Worm (Caenorhabditis elegans): ENCODE measurements around the gene scl-10.

Gene scl-10

DNA sequence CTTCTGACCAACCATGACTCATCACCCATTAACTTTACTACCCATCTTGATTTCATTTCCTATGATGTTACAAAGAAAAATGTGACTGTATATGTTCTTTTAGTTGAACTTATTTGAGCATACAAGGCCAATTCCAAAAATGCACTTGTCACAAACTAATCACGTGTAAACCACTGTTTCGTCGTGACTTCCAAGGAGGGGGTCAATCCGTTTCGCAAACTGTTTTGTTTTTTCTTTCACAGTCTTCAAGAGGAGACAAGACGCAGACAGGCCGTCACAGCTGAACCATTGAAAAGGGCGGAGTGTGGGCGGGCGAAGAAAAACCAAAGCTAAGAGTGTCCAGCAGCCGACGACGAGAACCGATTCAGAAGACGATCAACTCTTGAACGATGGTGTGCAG is 30.9 kb downstream of the scl-10 start, which contains the start of gene C39E9.8 (continued):
- TF ChIP-seq elt-3 (tag; optimal IDR thresholded peaks at IDR 0.05), result no peak
- no peak for TF ChIP-seq snpc-4 (tag; optimal IDR thresholded peaks at IDR 0.05)
- TF ChIP-seq nhr-10 (tag; optimal IDR thresholded peaks at IDR 0.05), result no peak
- TF ChIP-seq lin-13 (GFP tag; optimal IDR thresholded peaks at IDR 0.05), result no peak
- TF ChIP-seq mab-5 (tag; optimal IDR thresholded peaks at IDR 0.05), result no peak
- peak; percentile 74 for TF ChIP-seq sma-9 (GFP tag; optimal IDR thresholded peaks at IDR 0.05)
- TF ChIP-seq sma-9 (tag; optimal IDR thresholded peaks at IDR 0.05), result peak; percentile 1
- TF ChIP-seq nhr-6 (tag; optimal IDR thresholded peaks at IDR 0.05), result peak; percentile 14
- TF ChIP-seq C34F6.9 (tag; optimal IDR thresholded peaks at IDR 0.05), result no peak
- TF ChIP-seq unc-62 (GFP tag; optimal IDR thresholded peaks at IDR 0.05), result no peak
- peak; percentile 52 for TF ChIP-seq nhr-21 (tag; optimal IDR thresholded peaks at IDR 0.05)
- no peak for TF ChIP-seq ceh-16 (tag; optimal IDR thresholded peaks at IDR 0.05)
- TF ChIP-seq Y55F3AM.14 (GFP tag; optimal IDR thresholded peaks at IDR 0.05), result peak; percentile 23
- TF ChIP-seq sma-3 (GFP tag; optimal IDR thresholded peaks at IDR 0.05), result peak; percentile 77
- TF ChIP-seq nhr-11 (tag; optimal IDR thresholded peaks at IDR 0.05), result no peak
- no peak for TF ChIP-seq ztf-11 (tag; optimal IDR thresholded peaks at IDR 0.05)
- TF ChIP-seq fos-1 (tag; optimal IDR thresholded peaks at IDR 0.05), result peak; percentile 41
- TF ChIP-seq ZK546.5 (tag; optimal IDR thresholded peaks at IDR 0.05), result no peak
- no peak for TF ChIP-seq ama-1 (optimal IDR thresholded peaks at IDR 0.05)
- no peak for TF ChIP-seq lin-11 (tag; optimal IDR thresholded peaks at IDR 0.05)
- TF ChIP-seq aly-2 (tag; optimal IDR thresholded peaks at IDR 0.05), result no peak
- TF ChIP-seq sem-4 (tag; optimal IDR thresholded peaks at IDR 0.05), result no peak

DNA sequence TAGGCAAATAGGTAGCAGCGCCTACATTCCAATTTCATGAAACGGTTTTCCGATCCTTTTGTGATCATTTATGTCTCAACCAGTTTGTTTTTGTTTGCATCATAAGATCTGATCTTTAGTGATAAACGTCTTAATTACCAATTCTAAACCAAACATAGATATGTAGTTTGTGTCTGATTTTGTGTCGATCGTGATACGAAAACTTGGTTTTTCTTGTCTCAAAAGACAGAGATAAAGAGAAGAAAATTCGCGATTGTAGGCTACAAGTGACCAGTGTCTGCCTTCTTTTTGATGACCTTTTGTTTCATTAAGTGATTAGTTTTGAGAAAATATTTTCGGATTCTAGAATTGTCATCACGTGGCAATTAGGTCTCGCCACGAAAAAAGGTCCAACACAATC is 31.9 kb downstream of the scl-10 start:
- peak; percentile 66 for TF ChIP-seq nhr-25 (tag; optimal IDR thresholded peaks at IDR 0.05)
- TF ChIP-seq peb-1 (tag; optimal IDR thresholded peaks at IDR 0.05), result no peak
- TF ChIP-seq sma-3 (GFP tag; optimal IDR thresholded peaks at IDR 0.05), result peak; percentile 36
- TF ChIP-seq ztf-4 (tag; optimal IDR thresholded peaks at IDR 0.05), result no peak
- peak; percentile 35 for TF ChIP-seq nhr-11 (tag; optimal IDR thresholded peaks at IDR 0.05)
- no peak for TF ChIP-seq blmp-1 (tag; optimal IDR thresholded peaks at IDR 0.05; ENCODE audit: insufficient read depth)
- TF ChIP-seq unc-39 (tag; optimal IDR thresholded peaks at IDR 0.05), result no peak
- TF ChIP-seq nhr-129 (tag; optimal IDR thresholded peaks at IDR 0.05), result peak; percentile 98
- no peak for TF ChIP-seq unc-62 (GFP tag; optimal IDR thresholded peaks at IDR 0.05)
- no peak for TF ChIP-seq skn-1 (tag; optimal IDR thresholded peaks at IDR 0.05)
- TF ChIP-seq gmeb-1 (tag; optimal IDR thresholded peaks at IDR 0.05), result no peak
- TF ChIP-seq Y55F3AM.14 (GFP tag; optimal IDR thresholded peaks at IDR 0.05), result no peak
- TF ChIP-seq ceh-82 (tag; optimal IDR thresholded peaks at IDR 0.05), result no peak
- peak; percentile 55 for TF ChIP-seq nhr-21 (tag; optimal IDR thresholded peaks at IDR 0.05)

- TF ChIP-seq nhr-129 (tag; optimal IDR thresholded peaks at IDR 0.05) (peak; percentile 19), ceh-16 (tag; optimal IDR thresholded peaks at IDR 0.05) (no peak)
Observed at ce11 chrIV:13080861-13081260, 32.6 kb downstream of the scl-10 start.

DNA sequence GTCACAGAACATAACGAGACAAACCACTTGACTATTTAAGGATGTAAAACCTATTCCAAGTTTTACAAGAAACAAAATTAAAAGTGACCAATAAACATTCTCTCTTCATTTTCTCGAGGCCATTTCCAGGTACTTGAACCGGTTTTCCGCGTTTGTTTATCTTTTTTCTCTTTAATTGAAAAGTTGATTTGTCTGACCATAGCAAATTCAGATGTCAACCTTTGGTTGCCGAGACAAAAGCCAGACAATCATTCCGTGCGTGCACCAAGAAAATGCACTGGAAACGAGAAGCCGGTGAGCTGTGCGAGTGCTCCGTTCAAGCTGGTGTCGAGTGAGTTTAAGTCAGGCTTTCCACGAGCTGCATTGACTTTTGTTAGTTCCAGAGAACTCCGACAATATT is 33.8 kb downstream of the scl-10 start:
- TF ChIP-seq sem-4 (tag; optimal IDR thresholded peaks at IDR 0.05) (peak; percentile 10), nhr-129 (tag; optimal IDR thresholded peaks at IDR 0.05) (peak; percentile 38), aly-2 (tag; optimal IDR thresholded peaks at IDR 0.05) (no peak), nhr-25 (tag; optimal IDR thresholded peaks at IDR 0.05) (peak; percentile 19)

DNA sequence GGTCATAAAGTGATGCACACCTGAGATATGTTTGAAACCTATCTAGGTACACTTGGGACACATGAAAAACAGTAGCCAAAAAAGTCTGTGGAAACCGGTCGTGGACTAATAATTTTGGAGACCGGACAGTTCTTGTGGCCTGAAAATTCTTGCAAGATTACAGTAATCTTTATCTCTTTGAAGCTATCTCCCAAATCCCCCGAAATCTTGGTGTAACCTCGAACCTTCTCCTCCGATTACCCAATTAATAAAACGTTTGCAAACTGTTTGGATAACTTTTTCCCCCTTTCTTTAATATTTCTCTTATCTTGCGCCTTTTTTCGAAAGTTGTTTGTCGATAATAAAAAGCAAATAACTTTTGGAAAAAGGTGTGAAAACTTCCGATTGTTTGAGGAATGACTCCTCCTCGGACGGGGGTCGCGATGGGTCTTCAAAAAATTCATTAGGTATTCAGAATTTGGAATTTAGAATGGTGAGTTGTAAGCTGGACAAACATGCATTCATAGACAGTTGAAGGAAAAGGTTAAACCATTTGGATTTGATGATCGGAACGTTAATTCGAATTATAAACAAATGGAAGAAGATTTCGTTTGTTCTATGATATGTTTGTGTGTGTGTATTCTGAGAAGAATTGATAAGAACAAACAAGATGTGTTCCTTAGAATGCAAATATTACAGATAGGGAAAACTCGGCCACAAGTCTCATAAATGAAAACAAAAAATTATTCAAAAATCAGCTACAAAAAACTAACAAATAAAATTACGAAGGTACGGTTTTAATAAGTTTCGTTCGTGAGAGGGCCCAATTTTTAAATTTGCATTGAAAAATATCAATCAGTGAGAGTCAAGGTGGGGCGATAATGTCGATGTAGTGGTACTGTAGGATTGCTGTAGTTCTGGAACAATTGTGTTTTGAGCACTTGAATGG is 34.8 kb downstream of the scl-10 start:
- TF ChIP-seq nhr-237 (tag; optimal IDR thresholded peaks at IDR 0.05), result no peak
- TF ChIP-seq nhr-21 (tag; optimal IDR thresholded peaks at IDR 0.05), result no peak
- peak; percentile 12 for TF ChIP-seq nhr-6 (tag; optimal IDR thresholded peaks at IDR 0.05)
- TF ChIP-seq unc-62 (GFP tag; optimal IDR thresholded peaks at IDR 0.05), result no peak
- TF ChIP-seq ztf-4 (tag; optimal IDR thresholded peaks at IDR 0.05), result peak; percentile 77
- TF ChIP-seq nhr-25 (tag; optimal IDR thresholded peaks at IDR 0.05), result peak; percentile 92
- peak; percentile 66 for TF ChIP-seq sma-3 (GFP tag; optimal IDR thresholded peaks at IDR 0.05)
- peak; percentile 17 for TF ChIP-seq F13H6.1 (tag; optimal IDR thresholded peaks at IDR 0.05)
- no peak for TF ChIP-seq fos-1 (tag; optimal IDR thresholded peaks at IDR 0.05)
- peak; percentile 22 for TF ChIP-seq ama-1 (optimal IDR thresholded peaks at IDR 0.05)

All from whole organism, L2 larva.